Worm (Caenorhabditis elegans) whole organism, L4 larva: ENCODE results near the gene ZK180.8.

Experiments
- F37D6.2 ChIP-seq: sonication (generic microtip); optimal IDR thresholded peaks from 2 replicates; lab custom pipeline; 2016; ENCODE audit warnings: mild to moderate bottlenecking, missing genetic modification characterization, missing compliant biosample characterization
- R02D3.7 ChIP-seq: fragments of 150-350 bp; sonication (generic microtip); optimal IDR thresholded peaks from 3 replicates; lab custom pipeline; 2014; ENCODE audit warnings: missing biosample characterization, missing genetic modification characterization
- ZK546.5 ChIP-seq, 2 experiments: sonication (generic microtip); optimal IDR thresholded peaks; 2 replicates each; lab custom pipeline; 2017; ENCODE audit warnings: missing biosample characterization in 2 of 2, missing genetic modification characterization in 2 of 2
- cey-2 ChIP-seq: sonication (generic microtip); optimal IDR thresholded peaks from 3 replicates; lab custom pipeline; 2017; ENCODE audit warnings: missing genetic modification characterization, mild to moderate bottlenecking, missing compliant biosample characterization, antibody characterized with exemption, borderline replicate concordance; ENCODE audit not compliant: insufficient read depth
- dmd-6 ChIP-seq: fragments of 200-800 bp; sonication (Bioruptor generic); IDR thresholded peaks from 2 replicates; pipeline ENCODE4 v1.3.6; 2022; ENCODE audit warnings: missing genetic modification reagents, missing genetic modification characterization, missing compliant biosample characterization
- lin-13 ChIP-seq: fragments of 150-350 bp; optimal IDR thresholded peaks from 2 replicates; lab custom pipeline; 2014; ENCODE audit warnings: missing biosample characterization, missing genetic modification reagents, missing genetic modification characterization
- nhr-237 ChIP-seq: sonication (generic microtip); optimal IDR thresholded peaks from 2 replicates; lab custom pipeline; 2017; ENCODE audit warnings: missing biosample characterization, missing genetic modification characterization
- unc-39 ChIP-seq: sonication (generic microtip); optimal IDR thresholded peaks from 2 replicates; lab custom pipeline; 2017; ENCODE audit warnings: missing biosample characterization, missing genetic modification characterization

ce11 chrIV:4468046-4468727 lies 43.3 kb downstream of the ZK180.8 start:
- TF ChIP-seq nhr-237 (tag; lab: Kevin White, UChicago) (no peak), dmd-6 (GFP tag; lab: Robert Waterston, UW) (no peak; the same call in 1 of the 2 replicates), unc-39 (tag; lab: Kevin White, UChicago) (no peak), lin-13 (GFP tag; lab: Kevin White, UChicago) (no peak), F37D6.2 (tag; lab: Kevin White, UChicago) (no peak), R02D3.7 (no peak), cey-2 (no peak), ZK546.5 (tag; optimal IDR thresholded peaks at IDR 0.05; lab: Kevin White, UChicago) (no peak)
